Worm (Caenorhabditis elegans) whole organism, L1 larva: ENCODE results near the gene Y42A5A.5.

Experiments used
- C34B4.2 ChIP-seq: sonication (generic microtip); optimal IDR thresholded peaks from 2 replicates; lab custom pipeline; 2017; ENCODE audit warnings: mild to moderate bottlenecking, missing genetic modification characterization, missing compliant biosample characterization
- aha-1 ChIP-seq: fragments of 150-350 bp; optimal IDR thresholded peaks from 2 replicates; lab custom pipeline; 2014; ENCODE audit warnings: missing biosample characterization, missing genetic modification characterization
- ama-1 ChIP-seq: fragments of 150-350 bp; optimal IDR thresholded peaks from 2 replicates; lab custom pipeline; 2014
- blmp-1 ChIP-seq: fragments of 150-350 bp; optimal IDR thresholded peaks from 2 replicates; lab custom pipeline; 2014; ENCODE audit warnings: missing biosample characterization, missing genetic modification characterization
- ceh-63 ChIP-seq: fragments of 200-800 bp; sonication (Bioruptor generic); optimal IDR thresholded peaks from 2 replicates; lab custom pipeline; 2018; ENCODE audit warnings: mild to moderate bottlenecking, missing genetic modification characterization, missing compliant biosample characterization
- ceh-8 ChIP-seq: fragments of 200-800 bp; sonication (Bioruptor generic); optimal IDR thresholded peaks from 2 replicates; lab custom pipeline; 2018; ENCODE audit warnings: mild to moderate bottlenecking, missing genetic modification characterization, moderate library complexity, missing compliant biosample characterization
- ceh-82 ChIP-seq, 3 experiments: fragments of 150-350 bp in 1 of 3; sonication (generic microtip) in 2 of 3; optimal IDR thresholded peaks; 2 replicates each; lab custom pipeline; 2014 to 2017; ENCODE audit warnings: missing biosample characterization in 3 of 3, missing genetic modification characterization in 3 of 3
- ceh-88 ChIP-seq: fragments of 200-800 bp; sonication (Bioruptor generic); IDR thresholded peaks from 2 replicates; pipeline ENCODE4 v1.3.6; 2022; ENCODE audit warnings: missing genetic modification characterization, missing compliant biosample characterization
- ceh-90 ChIP-seq: sonication (generic microtip); optimal IDR thresholded peaks from 2 replicates; lab custom pipeline; 2016; ENCODE audit warnings: missing genetic modification characterization, missing compliant biosample characterization
- ces-1 ChIP-seq: fragments of 150-350 bp; optimal IDR thresholded peaks from 2 replicates; lab custom pipeline; 2014; ENCODE audit warnings: missing biosample characterization, missing genetic modification reagents, missing genetic modification characterization
- dpl-1 ChIP-seq, 3 experiments: fragments of 150-350 bp in 2 of 3; sonication (generic microtip) in 1 of 3; optimal IDR thresholded peaks; 2 replicates each; lab custom pipeline; 2014 to 2017; ENCODE audit warnings: missing biosample characterization in 3 of 3, missing genetic modification characterization in 3 of 3, missing genetic modification reagents in 3 of 3
- efl-1 ChIP-seq, 4 experiments: fragments of 150-350 bp; optimal IDR thresholded peaks in 3 of 4; peaks in 1 of 4; 1 replicate in 1 of 4; 2 replicates in 3 of 4; lab custom pipeline; 2014; ENCODE audit warnings: missing biosample characterization in 2 of 4, missing genetic modification characterization in 2 of 4, missing genetic modification reagents in 2 of 4
- elt-2 ChIP-seq: sonication (generic microtip); optimal IDR thresholded peaks from 2 replicates; lab custom pipeline; 2016; ENCODE audit warnings: missing genetic modification characterization, mild to moderate bottlenecking, inconsistent platforms, missing compliant biosample characterization, missing genetic modification reagents
- ets-5 ChIP-seq: fragments of 200-800 bp; sonication (Bioruptor generic); IDR thresholded peaks from 2 replicates; pipeline ENCODE4 v1.3.6; 2022; ENCODE audit warnings: missing genetic modification characterization, missing compliant biosample characterization
- fkh-10 ChIP-seq: sonication (generic microtip); optimal IDR thresholded peaks from 2 replicates; lab custom pipeline; 2017; ENCODE audit warnings: missing biosample characterization, missing genetic modification reagents, missing genetic modification characterization
- fkh-4 ChIP-seq: sonication (generic microtip); optimal IDR thresholded peaks from 2 replicates; lab custom pipeline; 2016; ENCODE audit warnings: missing compliant biosample characterization, missing genetic modification characterization, borderline replicate concordance
- fkh-8 ChIP-seq: sonication (generic microtip); optimal IDR thresholded peaks from 2 replicates; lab custom pipeline; 2016; ENCODE audit warnings: mild to moderate bottlenecking, missing genetic modification characterization, missing compliant biosample characterization
- fos-1 ChIP-seq: fragments of 150-350 bp; optimal IDR thresholded peaks from 2 replicates; lab custom pipeline; 2014; ENCODE audit warnings: missing biosample characterization, missing genetic modification characterization
- grh-1 ChIP-seq: fragments of 200-800 bp; sonication (Bioruptor generic); IDR thresholded peaks from 2 replicates; pipeline ENCODE4 v1.3.6; 2022; ENCODE audit warnings: missing genetic modification reagents, missing genetic modification characterization, missing compliant biosample characterization
- hlh-4 ChIP-seq: sonication (generic microtip); optimal IDR thresholded peaks from 2 replicates; lab custom pipeline; 2016; ENCODE audit warnings: mild to moderate bottlenecking, missing genetic modification characterization, missing compliant biosample characterization
- irx-1 ChIP-seq: sonication (generic microtip); optimal IDR thresholded peaks from 2 replicates; lab custom pipeline; 2016; ENCODE audit warnings: missing genetic modification characterization, missing compliant biosample characterization
- isw-1 ChIP-seq: fragments of 200-800 bp; sonication (Bioruptor generic); IDR thresholded peaks from 2 replicates; pipeline ENCODE4 v1.3.6; 2022; ENCODE audit warnings: missing genetic modification characterization, missing compliant biosample characterization
- jun-1 ChIP-seq: fragments of 150-350 bp; optimal IDR thresholded peaks from 2 replicates; lab custom pipeline; 2014; ENCODE audit warnings: missing biosample characterization, missing genetic modification reagents, missing genetic modification characterization
- lin-14 ChIP-seq: fragments of 200-800 bp; sonication (Bioruptor generic); optimal IDR thresholded peaks from 2 replicates; lab custom pipeline; 2018; ENCODE audit warnings: mild to moderate bottlenecking, missing genetic modification characterization, moderate library complexity, missing compliant biosample characterization
- lin-15B ChIP-seq: fragments of 150-350 bp; sonication (generic microtip); optimal IDR thresholded peaks from 3 replicates; lab custom pipeline; 2014; ENCODE audit warnings: missing biosample characterization, missing genetic modification characterization
- lin-35 ChIP-seq, 2 experiments: fragments of 150-350 bp; optimal IDR thresholded peaks; 2 replicates each; lab custom pipeline; 2014; ENCODE audit warnings: missing biosample characterization in 2 of 2, missing genetic modification characterization in 2 of 2, missing genetic modification reagents in 2 of 2
- lir-3 ChIP-seq: sonication (generic microtip); optimal IDR thresholded peaks from 2 replicates; lab custom pipeline; 2016; ENCODE audit warnings: mild to moderate bottlenecking, missing genetic modification characterization, moderate library complexity, missing compliant biosample characterization; ENCODE audit not compliant: poor library complexity
- mab-9 ChIP-seq: fragments of 200-800 bp; sonication (Bioruptor generic); IDR thresholded peaks from 2 replicates; pipeline ENCODE4 v1.3.6; 2022; ENCODE audit warnings: missing genetic modification reagents, missing genetic modification characterization, missing compliant biosample characterization
- mdl-1 ChIP-seq, 2 experiments: fragments of 150-350 bp; optimal IDR thresholded peaks; 2 replicates each; lab custom pipeline; 2014 to 2017; ENCODE audit warnings: missing biosample characterization in 2 of 2, missing genetic modification characterization in 2 of 2, inconsistent platforms in 1 of 2
- mef-2 ChIP-seq: fragments of 150-350 bp; optimal IDR thresholded peaks from 2 replicates; lab custom pipeline; 2014; ENCODE audit warnings: missing biosample characterization, missing genetic modification characterization
- mep-1 ChIP-seq: fragments of 150-350 bp; optimal IDR thresholded peaks from 2 replicates; lab custom pipeline; 2014; ENCODE audit warnings: missing biosample characterization, missing genetic modification characterization
- nhr-19 ChIP-seq: fragments of 200-800 bp; sonication (Bioruptor generic); conservative IDR thresholded peaks from 2 replicates; pipeline ENCODE4 v1.3.6; 2022; ENCODE audit warnings: missing genetic modification characterization, missing compliant biosample characterization
- nhr-20 ChIP-seq: sonication (generic microtip); optimal IDR thresholded peaks from 2 replicates; lab custom pipeline; 2016; ENCODE audit warnings: mild to moderate bottlenecking, missing genetic modification characterization, missing compliant biosample characterization
- nhr-237 ChIP-seq: fragments of 150-350 bp; optimal IDR thresholded peaks from 2 replicates; lab custom pipeline; 2014; ENCODE audit warnings: missing biosample characterization, missing genetic modification characterization
- nhr-76 ChIP-seq: sonication (generic microtip); optimal IDR thresholded peaks from 2 replicates; lab custom pipeline; 2017; ENCODE audit warnings: missing biosample characterization, missing genetic modification characterization
- nhr-77 ChIP-seq: fragments of 150-350 bp; optimal IDR thresholded peaks from 2 replicates; lab custom pipeline; 2014; ENCODE audit warnings: missing biosample characterization, missing genetic modification characterization
- nhr-84 ChIP-seq: sonication (generic microtip); optimal IDR thresholded peaks from 2 replicates; lab custom pipeline; 2017; ENCODE audit warnings: missing biosample characterization, missing genetic modification characterization
- nhr-85 ChIP-seq: sonication (generic microtip); peaks from one replicate; lab custom pipeline; 2016; ENCODE audit warnings: missing genetic modification characterization, inconsistent platforms, missing compliant biosample characterization
- nhr-90 ChIP-seq: sonication (generic microtip); optimal IDR thresholded peaks from 2 replicates; lab custom pipeline; 2016; ENCODE audit warnings: mild to moderate bottlenecking, missing genetic modification characterization, missing compliant biosample characterization; ENCODE audit not compliant: poor library complexity
- pax-3 ChIP-seq: fragments of 200-800 bp; sonication (Bioruptor generic); optimal IDR thresholded peaks from 2 replicates; lab custom pipeline; 2018; ENCODE audit warnings: mild to moderate bottlenecking, missing genetic modification characterization, moderate library complexity, missing compliant biosample characterization
- rnt-1 ChIP-seq: sonication (generic microtip); optimal IDR thresholded peaks from 2 replicates; lab custom pipeline; 2016; ENCODE audit warnings: mild to moderate bottlenecking, missing genetic modification characterization, moderate library complexity, missing compliant biosample characterization
- snu-23 ChIP-seq: sonication (generic microtip); optimal IDR thresholded peaks from 2 replicates; lab custom pipeline; 2016; ENCODE audit warnings: missing genetic modification characterization, missing compliant biosample characterization
- sox-4 ChIP-seq: sonication (generic microtip); optimal IDR thresholded peaks from 2 replicates; lab custom pipeline; 2016; ENCODE audit warnings: missing genetic modification characterization, missing compliant biosample characterization
- swsn-7 ChIP-seq: sonication (generic microtip); optimal IDR thresholded peaks from 2 replicates; lab custom pipeline; 2016; ENCODE audit warnings: missing genetic modification characterization, missing compliant biosample characterization
- tlp-1 ChIP-seq: fragments of 150-350 bp; optimal IDR thresholded peaks from 2 replicates; lab custom pipeline; 2014; ENCODE audit warnings: missing biosample characterization, missing genetic modification characterization
- unc-62 ChIP-seq: fragments of 150-350 bp; optimal IDR thresholded peaks from 2 replicates; lab custom pipeline; 2014; ENCODE audit warnings: missing biosample characterization, missing genetic modification reagents, missing genetic modification characterization
- unc-86 ChIP-seq: sonication (generic microtip); optimal IDR thresholded peaks from 2 replicates; lab custom pipeline; 2016; ENCODE audit warnings: missing genetic modification characterization, missing compliant biosample characterization
- unc-98 ChIP-seq: fragments of 200-800 bp; sonication (Bioruptor generic); IDR thresholded peaks from 2 replicates; pipeline ENCODE4 v1.3.6; 2022; ENCODE audit warnings: missing genetic modification characterization, missing compliant biosample characterization
- vab-15 ChIP-seq: sonication (generic microtip); optimal IDR thresholded peaks from 2 replicates; lab custom pipeline; 2017; ENCODE audit warnings: missing genotype, mild to moderate bottlenecking, missing genetic modification characterization, missing compliant biosample characterization
- xbp-1 ChIP-seq: sonication (generic microtip); optimal IDR thresholded peaks from 2 replicates; lab custom pipeline; 2016; ENCODE audit warnings: missing genetic modification characterization, missing compliant biosample characterization
- zag-1 ChIP-seq: fragments of 150-350 bp; optimal IDR thresholded peaks from 2 replicates; lab custom pipeline; 2014; ENCODE audit warnings: missing biosample characterization, missing genetic modification characterization
- zip-4 ChIP-seq: fragments of 200-800 bp; sonication (Bioruptor generic); optimal IDR thresholded peaks from 2 replicates; lab custom pipeline; 2018; ENCODE audit warnings: mild to moderate bottlenecking, missing genetic modification characterization, moderate library complexity, missing compliant biosample characterization
- ztf-4 ChIP-seq: fragments of 150-350 bp; optimal IDR thresholded peaks from 2 replicates; lab custom pipeline; 2014; ENCODE audit warnings: missing biosample characterization, missing genetic modification characterization

Y42A5A.5 gene

ce11 chrV:11113041-11113574 lies 3.6 kb upstream of the Y42A5A.5 start, which contains the start of gene erfa-3:
erfa-3 (minus strand) TSS chrV:11113091.
- TF ChIP-seq nhr-237 (tag; lab: Kevin White, UChicago): no peak
- peak; percentile 54 to 65 for TF ChIP-seq efl-1 (optimal IDR thresholded peaks at IDR 0.05; lab: Kevin White, UChicago)
- peak; percentile 52 to 95 for TF ChIP-seq efl-1 (GFP tag; optimal IDR thresholded peaks at IDR 0.05 in 1 of 2; lab: Kevin White, UChicago)
- peak; percentile 73 for TF ChIP-seq snu-23
- TF ChIP-seq nhr-84 (tag; lab: Kevin White, UChicago): peak; percentile 5
- no peak for TF ChIP-seq ets-5 (GFP tag; lab: Robert Waterston, UW)
- peak; percentile 51; the same call in 1 of the 2 replicates for TF ChIP-seq grh-1 (GFP tag; lab: Robert Waterston, UW)
- TF ChIP-seq jun-1 (tag; lab: Kevin White, UChicago): peak; percentile 33
- TF ChIP-seq swsn-7: peak; percentile 66
- no peak for TF ChIP-seq tlp-1 (tag; lab: Kevin White, UChicago)
- no peak for TF ChIP-seq nhr-77 (tag; lab: Kevin White, UChicago)
- peak; percentile 44 for TF ChIP-seq irx-1
- TF ChIP-seq ama-1 (lab: Kevin White, UChicago): no peak
- no peak for TF ChIP-seq blmp-1 (tag; lab: Kevin White, UChicago)
- TF ChIP-seq zip-4 (GFP tag; lab: Kevin White, UChicago): peak; percentile 29
- TF ChIP-seq unc-62: no peak
- peak; percentile 27 for TF ChIP-seq ztf-4 (tag; lab: Kevin White, UChicago)
- TF ChIP-seq lir-3 (tag; lab: Kevin White, UChicago): peak; percentile 15
- TF ChIP-seq lin-14 (GFP tag; lab: Kevin White, UChicago): peak; percentile 59
- no peak for TF ChIP-seq C34B4.2 (tag; lab: Kevin White, UChicago)
- TF ChIP-seq mef-2 (tag; lab: Kevin White, UChicago): no peak
- TF ChIP-seq xbp-1: peak; percentile 62
- no peak for TF ChIP-seq ceh-63 (GFP tag; lab: Kevin White, UChicago)
- TF ChIP-seq hlh-4: no peak
- TF ChIP-seq mdl-1 (tag; optimal IDR thresholded peaks at IDR 0.05; lab: Kevin White, UChicago): peak in 1 of 2 experiments; percentile 64
- peak; percentile 64 to 73 (median 70) for TF ChIP-seq ceh-82 (tag; optimal IDR thresholded peaks at IDR 0.05; lab: Kevin White, UChicago)
- TF ChIP-seq lin-35 (GFP tag; optimal IDR thresholded peaks at IDR 0.05; lab: Kevin White, UChicago): peak; percentile 40 to 72
- TF ChIP-seq nhr-20: peak; percentile 59
- TF ChIP-seq pax-3 (tag; lab: Kevin White, UChicago): no peak
- no peak for TF ChIP-seq unc-98 (GFP tag; lab: Robert Waterston, UW)
- TF ChIP-seq fkh-8 (tag; lab: Kevin White, UChicago): peak; percentile 24
- peak; percentile 40 for TF ChIP-seq isw-1 (GFP tag; lab: Robert Waterston, UW)
- TF ChIP-seq dpl-1 (GFP tag; optimal IDR thresholded peaks at IDR 0.05; lab: Kevin White, UChicago): peak; percentile 55 to 62 (median 59)
- no peak for TF ChIP-seq mab-9
- peak; percentile 46 for TF ChIP-seq mep-1 (tag; lab: Kevin White, UChicago)
- TF ChIP-seq ceh-8 (GFP tag; lab: Kevin White, UChicago): peak; percentile 28
- TF ChIP-seq aha-1 (tag; lab: Kevin White, UChicago): no peak
- peak; percentile 76 for TF ChIP-seq nhr-85 (tag; lab: Kevin White, UChicago)
- TF ChIP-seq nhr-76: peak; percentile 68
- no peak for TF ChIP-seq fos-1 (tag; lab: Kevin White, UChicago)
- TF ChIP-seq zag-1 (tag; lab: Kevin White, UChicago): no peak
- no peak for TF ChIP-seq ces-1 (GFP tag; lab: Kevin White, UChicago)
- no peak for TF ChIP-seq vab-15 (tag; lab: Kevin White, UChicago)
- TF ChIP-seq sox-4 (tag; lab: Kevin White, UChicago): peak; percentile 34
- no peak for TF ChIP-seq fkh-4 (tag; lab: Kevin White, UChicago)
- TF ChIP-seq lin-15B: no peak
- TF ChIP-seq nhr-19 (GFP tag; lab: Robert Waterston, UW): peak; percentile 53
- no peak for TF ChIP-seq ceh-88
- peak; percentile 85 for TF ChIP-seq rnt-1 (tag; lab: Kevin White, UChicago)
- no peak for TF ChIP-seq ceh-90 (tag; lab: Kevin White, UChicago)
- TF ChIP-seq elt-2 (tag; lab: Kevin White, UChicago): peak; percentile 54
- no peak for TF ChIP-seq fkh-10 (GFP tag; lab: Kevin White, UChicago)
- TF ChIP-seq unc-86 (tag; lab: Kevin White, UChicago): peak; percentile 38
- TF ChIP-seq nhr-90 (tag; lab: Kevin White, UChicago): peak; percentile 69
